Worm (Caenorhabditis elegans) whole organism, early embryonic: ENCODE measurements around the gene F01D5.10.
A peak's percentile ranks its signal among the peaks of the same experiment; 100 is the strongest.

Experiments used
- B0310.2 ChIP-seq: sonication (generic microtip); optimal IDR thresholded peaks from 2 replicates; lab custom pipeline; 2016; ENCODE audit warnings: mild to moderate bottlenecking, missing genetic modification characterization, missing compliant biosample characterization
- F13C5.2 ChIP-seq: sonication (generic microtip); optimal IDR thresholded peaks from 2 replicates; lab custom pipeline; 2017; ENCODE audit warnings: mild to moderate bottlenecking, missing genetic modification characterization, inconsistent platforms, missing compliant biosample characterization
- aly-1 ChIP-seq: sonication (generic microtip); optimal IDR thresholded peaks from 2 replicates; lab custom pipeline; 2016; ENCODE audit warnings: missing genetic modification characterization, missing compliant biosample characterization
- ama-1 ChIP-seq: fragments of 150-350 bp; optimal IDR thresholded peaks from 2 replicates; lab custom pipeline; 2014
- ceh-13 ChIP-seq: fragments of 200-800 bp; sonication (Bioruptor generic); optimal IDR thresholded peaks from 2 replicates; lab custom pipeline; 2018; ENCODE audit warnings: mild to moderate bottlenecking, missing genetic modification characterization, missing compliant biosample characterization
- ceh-36 ChIP-seq: sonication (generic microtip); optimal IDR thresholded peaks from 2 replicates; lab custom pipeline; 2016; ENCODE audit warnings: missing genetic modification characterization, inconsistent platforms, missing compliant biosample characterization
- ets-7 ChIP-seq: sonication (generic microtip); optimal IDR thresholded peaks from 2 replicates; lab custom pipeline; 2016; ENCODE audit warnings: missing genotype, missing genetic modification characterization, missing compliant biosample characterization
- flt-1 ChIP-seq: fragments of 200-800 bp; sonication (Bioruptor generic); IDR thresholded peaks from 2 replicates; pipeline ENCODE4 v1.3.6; 2022; ENCODE audit warnings: missing genetic modification characterization, missing compliant biosample characterization
- hmbx-1 ChIP-seq: sonication (generic microtip); optimal IDR thresholded peaks from 2 replicates; lab custom pipeline; 2016; ENCODE audit warnings: mild to moderate bottlenecking, missing genetic modification characterization, missing compliant biosample characterization
- hmg-4 ChIP-seq: fragments of 200-800 bp; sonication (Bioruptor generic); optimal IDR thresholded peaks from 2 replicates; lab custom pipeline; 2018; ENCODE audit warnings: mild to moderate bottlenecking, missing genetic modification characterization, missing compliant biosample characterization
- hnd-1 ChIP-seq: sonication (generic microtip); optimal IDR thresholded peaks from 2 replicates; lab custom pipeline; 2016; ENCODE audit warnings: missing genetic modification characterization, missing compliant biosample characterization
- pes-1 ChIP-seq: fragments of 200-800 bp; sonication (Bioruptor generic); IDR thresholded peaks from 2 replicates; pipeline ENCODE4 v1.3.6; 2022; ENCODE audit warnings: missing genetic modification reagents, missing genetic modification characterization, missing compliant biosample characterization
- scrt-1 ChIP-seq: fragments of 200-800 bp; sonication (Bioruptor generic); IDR thresholded peaks from 2 replicates; pipeline ENCODE4 v1.3.6; 2022; ENCODE audit warnings: missing genetic modification characterization, missing compliant biosample characterization
- sea-1 ChIP-seq: fragments of 200-800 bp; sonication (Bioruptor generic); conservative IDR thresholded peaks from 2 replicates; pipeline ENCODE4 v1.3.6; 2022; ENCODE audit warnings: missing genetic modification characterization, missing compliant biosample characterization
- tbx-11 ChIP-seq: fragments of 200-800 bp; sonication (Bioruptor generic); IDR thresholded peaks from 2 replicates; pipeline ENCODE4 v1.3.6; 2022; ENCODE audit warnings: missing genetic modification characterization, missing compliant biosample characterization
- tbx-37 ChIP-seq: fragments of 200-800 bp; sonication (Bioruptor generic); conservative IDR thresholded peaks from 2 replicates; pipeline ENCODE4 v1.3.6; 2022; ENCODE audit warnings: missing genetic modification reagents, missing genetic modification characterization, missing compliant biosample characterization
- tra-4 ChIP-seq: sonication (generic microtip); optimal IDR thresholded peaks from 2 replicates; lab custom pipeline; 2017; ENCODE audit warnings: missing genetic modification characterization, missing compliant biosample characterization

The F01D5.10 gene

ce11 chrII:14046491-14046890, 25.4 kb upstream of the F01D5.10 start:
- TF ChIP-seq B0310.2 (tag; lab: Kevin White, UChicago) (no peak), hmg-4 (peak; percentile 14)

- TF ChIP-seq scrt-1 (GFP tag; lab: Robert Waterston, UW) (no peak), hnd-1 (tag; lab: Kevin White, UChicago) (no peak), sea-1 (no peak), tra-4 (tag; lab: Kevin White, UChicago) (no peak), ama-1 (lab: Kevin White, UChicago) (no peak), tbx-11 (GFP tag; lab: Robert Waterston, UW) (no peak), pes-1 (GFP tag; lab: Robert Waterston, UW) (no peak), B0310.2 (tag; lab: Kevin White, UChicago) (no peak), hmg-4 (no peak), flt-1 (GFP tag; lab: Robert Waterston, UW) (no peak)
Measured at ce11 chrII:14045934-14046470, 24.9 kb upstream of the F01D5.10 start.

- TF ChIP-seq tra-4 (tag; lab: Kevin White, UChicago) (no peak), scrt-1 (GFP tag; lab: Robert Waterston, UW) (no peak), hmg-4 (no peak)
Measured at ce11 chrII:14045235-14045634, 24.1 kb upstream of the F01D5.10 start.

ce11 chrII:14044199-14044598, 23.1 kb upstream of the F01D5.10 start:
- no peak for TF ChIP-seq hnd-1 (tag; lab: Kevin White, UChicago)
- TF ChIP-seq hmg-4, result no peak
- no peak for TF ChIP-seq B0310.2 (tag; lab: Kevin White, UChicago)
- TF ChIP-seq F13C5.2, result no peak
- no peak for TF ChIP-seq tbx-37
- TF ChIP-seq ceh-13 (GFP tag; lab: Kevin White, UChicago), result no peak
- TF ChIP-seq hmbx-1 (tag; lab: Kevin White, UChicago), result no peak
- no peak for TF ChIP-seq ceh-36
- TF ChIP-seq ama-1 (lab: Kevin White, UChicago), result no peak
- no peak for TF ChIP-seq ets-7
- TF ChIP-seq scrt-1 (GFP tag; lab: Robert Waterston, UW), result no peak
- no peak for TF ChIP-seq sea-1
- no peak for TF ChIP-seq aly-1
- TF ChIP-seq flt-1 (GFP tag; lab: Robert Waterston, UW), result no peak
- TF ChIP-seq tbx-11 (GFP tag; lab: Robert Waterston, UW), result no peak
- no peak for TF ChIP-seq tra-4 (tag; lab: Kevin White, UChicago)
- no peak; the same call in 1 of the 2 replicates for TF ChIP-seq pes-1 (GFP tag; lab: Robert Waterston, UW)

DNA sequence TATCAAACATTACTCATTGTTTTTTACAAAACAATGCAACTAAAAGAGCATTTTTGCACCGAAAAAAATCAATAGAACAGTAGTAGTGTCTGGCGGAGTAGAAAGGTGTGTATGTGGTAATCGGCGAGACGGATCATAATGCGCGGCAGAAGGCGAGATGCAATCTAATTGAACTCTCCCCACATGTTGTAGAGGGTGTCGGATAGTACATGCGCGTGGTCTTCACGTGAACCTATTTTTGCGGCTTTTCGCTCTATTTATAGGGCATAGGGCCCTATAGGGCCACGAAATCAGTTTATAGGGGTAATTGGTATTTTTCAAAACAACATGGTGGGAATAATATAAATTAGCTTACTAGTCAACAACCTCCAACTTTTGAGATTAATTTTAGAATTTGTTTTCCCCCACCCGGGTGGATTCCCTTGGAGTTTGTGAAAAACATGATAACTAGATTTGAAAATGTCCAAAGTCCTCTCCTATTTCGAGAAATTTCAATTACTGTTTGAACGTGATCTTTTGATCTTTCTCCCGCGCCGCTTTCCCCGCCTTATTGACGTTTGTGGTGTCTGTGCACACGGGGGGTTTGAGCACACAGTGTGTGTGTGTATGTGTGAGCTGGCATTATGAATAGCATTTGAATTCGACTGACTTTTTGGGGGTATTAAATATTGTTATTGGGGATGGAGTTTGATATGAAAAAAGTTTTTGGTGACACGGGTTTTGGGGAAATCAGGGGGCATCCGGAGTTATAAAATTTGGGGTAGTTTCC, 21.9 kb upstream of the F01D5.10 start:
- TF ChIP-seq hmbx-1 (tag; lab: Kevin White, UChicago) (no peak), hnd-1 (tag; lab: Kevin White, UChicago) (no peak), tbx-11 (GFP tag; lab: Robert Waterston, UW) (no peak), ceh-36 (no peak), B0310.2 (tag; lab: Kevin White, UChicago) (no peak), scrt-1 (GFP tag; lab: Robert Waterston, UW) (no peak), ama-1 (lab: Kevin White, UChicago) (no peak), tbx-37 (no peak)

ce11 chrII:14040204-14040842, 19.2 kb upstream of the F01D5.10 start:
- 0 out of 2 replicates have a peak, but pooled peaks have one; percentile 5 for TF ChIP-seq scrt-1 (GFP tag; lab: Robert Waterston, UW)
- TF ChIP-seq B0310.2 (tag; lab: Kevin White, UChicago), result no peak

DNA sequence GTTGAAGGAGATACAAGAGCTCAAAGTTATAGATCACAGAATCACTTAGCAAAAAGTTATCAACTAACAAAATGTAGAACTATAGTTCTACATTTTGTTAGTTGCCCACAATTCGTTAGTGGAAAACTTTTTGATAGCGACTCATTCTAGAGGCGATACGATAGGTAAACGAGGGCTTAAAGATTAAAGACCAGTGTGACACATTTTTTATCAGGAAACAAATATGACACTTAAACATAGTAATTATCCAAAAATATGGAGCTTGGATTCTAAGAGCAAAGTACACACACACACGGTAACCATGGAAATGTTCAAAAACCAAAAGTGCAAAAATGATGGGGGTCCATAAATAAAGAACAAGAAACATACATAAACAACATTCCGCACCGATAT, 18.7 kb upstream of the F01D5.10 start:
- TF ChIP-seq pes-1 (GFP tag; lab: Robert Waterston, UW), result no peak
- TF ChIP-seq B0310.2 (tag; lab: Kevin White, UChicago), result no peak
- no peak for TF ChIP-seq hnd-1 (tag; lab: Kevin White, UChicago)
- TF ChIP-seq ceh-13 (GFP tag; lab: Kevin White, UChicago), result no peak
- TF ChIP-seq scrt-1 (GFP tag; lab: Robert Waterston, UW), result no peak

ce11 chrII:14038331-14038730, 17.2 kb upstream of the F01D5.10 start:
- TF ChIP-seq hnd-1 (tag; lab: Kevin White, UChicago) (no peak), tbx-37 (0 out of 2 replicates have a peak, but pooled peaks have one; percentile 18), scrt-1 (GFP tag; lab: Robert Waterston, UW) (no peak)
